Worm (Caenorhabditis elegans) whole organism, young adult: ENCODE measurements around the gene unc-7.

ENCODE experiments used
- B0019.2 ChIP-seq: fragments of 200-800 bp; sonication (Bioruptor generic); conservative IDR thresholded peaks from 2 replicates; pipeline ENCODE4 v1.3.6; 2022; ENCODE audit warnings: missing genetic modification reagents, missing genetic modification characterization, missing compliant biosample characterization
- C06A6.2 ChIP-seq: fragments of 200-800 bp; sonication (Bioruptor generic); conservative IDR thresholded peaks from 2 replicates; pipeline ENCODE4 v1.3.6; 2022; ENCODE audit warnings: missing genetic modification characterization, missing compliant biosample characterization
- F22D6.2 ChIP-seq: sonication (generic microtip); optimal IDR thresholded peaks from 2 replicates; lab custom pipeline; 2016; ENCODE audit warnings: mild to moderate bottlenecking, missing genetic modification characterization, missing compliant biosample characterization
- K11D2.4 ChIP-seq: fragments of 200-800 bp; sonication (Bioruptor generic); IDR thresholded peaks from 2 replicates; pipeline ENCODE4 v1.3.6; 2022; ENCODE audit warnings: missing genetic modification reagents, missing genetic modification characterization, missing compliant biosample characterization
- K12H6.12 ChIP-seq: fragments of 200-800 bp; sonication (Bioruptor generic); optimal IDR thresholded peaks from 2 replicates; lab custom pipeline; 2018; ENCODE audit warnings: mild to moderate bottlenecking, missing genetic modification characterization, missing compliant biosample characterization
- Y53G8AR.9 ChIP-seq: fragments of 200-800 bp; sonication (Bioruptor generic); conservative IDR thresholded peaks from 2 replicates; pipeline ENCODE4 v1.3.6; 2022; ENCODE audit warnings: missing genetic modification reagents, missing genetic modification characterization, missing compliant biosample characterization
- Y67H2A.10 ChIP-seq: fragments of 200-800 bp; sonication (Bioruptor generic); conservative IDR thresholded peaks from 2 replicates; pipeline ENCODE4 v1.3.6; 2022; ENCODE audit warnings: missing genetic modification reagents, missing genetic modification characterization, missing compliant biosample characterization
- Y95B8A.8 ChIP-seq: fragments of 200-800 bp; sonication (Bioruptor generic); IDR thresholded peaks from 2 replicates; pipeline ENCODE4 v1.3.6; 2022; ENCODE audit warnings: missing genetic modification reagents, missing genetic modification characterization, missing compliant biosample characterization
- ZK185.1 ChIP-seq: sonication (generic microtip); optimal IDR thresholded peaks from 2 replicates; lab custom pipeline; 2016; ENCODE audit warnings: mild to moderate bottlenecking, missing genetic modification characterization, missing compliant biosample characterization; ENCODE audit not compliant: poor library complexity, severe bottlenecking
- ama-1 ChIP-seq, 3 experiments: fragments of 150-350 bp in 1 of 3; sonication (generic microtip) in 2 of 3; optimal IDR thresholded peaks; 2 replicates each; lab custom pipeline; 2014 to 2018; ENCODE audit warnings: missing biosample characterization in 2 of 3, missing genetic modification characterization in 2 of 3, missing genetic modification reagents in 2 of 3
- atf-7 ChIP-seq: sonication (generic microtip); optimal IDR thresholded peaks from 2 replicates; lab custom pipeline; 2017; ENCODE audit warnings: mild to moderate bottlenecking, missing genetic modification characterization, missing compliant biosample characterization
- attf-3 ChIP-seq: fragments of 200-800 bp; sonication (Bioruptor generic); conservative IDR thresholded peaks from 2 replicates; pipeline ENCODE4 v1.3.6; 2022; ENCODE audit warnings: missing genetic modification reagents, missing genetic modification characterization, missing compliant biosample characterization
- bed-2 ChIP-seq: fragments of 200-800 bp; sonication (Bioruptor generic); IDR thresholded peaks from 2 replicates; pipeline ENCODE4 v1.3.6; 2022; ENCODE audit warnings: missing genetic modification reagents, missing genetic modification characterization, missing compliant biosample characterization
- cebp-1 ChIP-seq, 2 experiments: fragments of 200-800 bp in 1 of 2; sonication (Bioruptor generic) in 1 of 2; sonication (generic microtip) in 1 of 2; IDR thresholded peaks in 1 of 2; optimal IDR thresholded peaks in 1 of 2; 2 replicates each; pipeline versions ENCODE4 v1.3.6 to Lab custom; 2017 to 2022; ENCODE audit warnings: missing compliant biosample characterization in 2 of 2, missing genetic modification characterization in 2 of 2, mild to moderate bottlenecking in 1 of 2, missing genetic modification reagents in 1 of 2, moderate library complexity in 1 of 2
- cebp-2 ChIP-seq: fragments of 200-800 bp; sonication (Bioruptor generic); IDR thresholded peaks from 2 replicates; pipeline ENCODE4 v1.3.6; 2022; ENCODE audit warnings: missing genetic modification characterization, missing compliant biosample characterization
- ceh-27 ChIP-seq: fragments of 200-800 bp; sonication (Bioruptor generic); optimal IDR thresholded peaks from 2 replicates; lab custom pipeline; 2018; ENCODE audit warnings: mild to moderate bottlenecking, missing genetic modification characterization, moderate library complexity, missing compliant biosample characterization
- ceh-40 ChIP-seq: fragments of 200-800 bp; sonication (Bioruptor generic); IDR thresholded peaks from 2 replicates; pipeline ENCODE4 v1.3.6; 2022; ENCODE audit warnings: missing genetic modification characterization, missing compliant biosample characterization
- ceh-58 ChIP-seq: fragments of 200-800 bp; sonication (Bioruptor generic); IDR thresholded peaks from 2 replicates; pipeline ENCODE4 v1.3.6; 2022; ENCODE audit warnings: missing genetic modification characterization, missing compliant biosample characterization
- ceh-79 ChIP-seq: sonication (generic microtip); optimal IDR thresholded peaks from 2 replicates; lab custom pipeline; 2017; ENCODE audit warnings: mild to moderate bottlenecking, missing genetic modification characterization, missing compliant biosample characterization
- chd-7 ChIP-seq: sonication (generic microtip); optimal IDR thresholded peaks from 2 replicates; lab custom pipeline; 2016; ENCODE audit warnings: mild to moderate bottlenecking, missing genetic modification characterization, moderate library complexity, missing compliant biosample characterization
- die-1 ChIP-seq: sonication (generic microtip); optimal IDR thresholded peaks from 2 replicates; lab custom pipeline; 2016; ENCODE audit warnings: missing genotype, mild to moderate bottlenecking, missing genetic modification characterization, missing compliant biosample characterization
- dox-1 ChIP-seq: fragments of 200-800 bp; sonication (Bioruptor generic); IDR thresholded peaks from 2 replicates; pipeline ENCODE4 v1.3.6; 2022; ENCODE audit warnings: missing genetic modification reagents, missing genetic modification characterization, missing compliant biosample characterization
- dpff-1 ChIP-seq: sonication (generic microtip); optimal IDR thresholded peaks from 2 replicates; lab custom pipeline; 2017; ENCODE audit warnings: mild to moderate bottlenecking, missing genetic modification characterization, missing compliant biosample characterization
- dpl-1 ChIP-seq: fragments of 150-350 bp; optimal IDR thresholded peaks from 2 replicates; lab custom pipeline; 2014; ENCODE audit warnings: missing biosample characterization, missing genetic modification reagents, missing genetic modification characterization
- egl-44 ChIP-seq: fragments of 200-800 bp; sonication (Bioruptor generic); IDR thresholded peaks from 2 replicates; pipeline ENCODE4 v1.3.6; 2022; ENCODE audit warnings: missing genetic modification reagents, missing genetic modification characterization, missing compliant biosample characterization
- ets-4 ChIP-seq: fragments of 200-800 bp; sonication (Bioruptor generic); optimal IDR thresholded peaks from 2 replicates; lab custom pipeline; 2018; ENCODE audit warnings: mild to moderate bottlenecking, missing genetic modification characterization, missing compliant biosample characterization
- fkh-3 ChIP-seq: sonication (generic microtip); optimal IDR thresholded peaks from 2 replicates; lab custom pipeline; 2016; ENCODE audit warnings: mild to moderate bottlenecking, missing genetic modification characterization, missing compliant biosample characterization
- hlh-12 ChIP-seq: sonication (generic microtip); optimal IDR thresholded peaks from 2 replicates; lab custom pipeline; 2016; ENCODE audit warnings: missing genetic modification characterization, missing compliant biosample characterization
- hlh-26 ChIP-seq: fragments of 200-800 bp; sonication (Bioruptor generic); conservative IDR thresholded peaks from 2 replicates; pipeline ENCODE4 v1.3.6; 2022; ENCODE audit warnings: missing genetic modification reagents, missing genetic modification characterization, missing compliant biosample characterization
- hmg-1.2 ChIP-seq: fragments of 200-800 bp; sonication (Bioruptor generic); IDR thresholded peaks from 2 replicates; pipeline ENCODE4 v1.3.6; 2022; ENCODE audit warnings: missing genetic modification reagents, missing genetic modification characterization, missing compliant biosample characterization
- let-607 ChIP-seq, 2 experiments: fragments of 200-800 bp in 1 of 2; sonication (Bioruptor generic) in 1 of 2; sonication (generic microtip) in 1 of 2; optimal IDR thresholded peaks; 2 replicates each; lab custom pipeline; 2016 to 2018; ENCODE audit warnings: mild to moderate bottlenecking in 2 of 2, missing compliant biosample characterization in 2 of 2, missing genetic modification characterization in 2 of 2, moderate library complexity in 2 of 2, missing genotype in 1 of 2
- lin-26 ChIP-seq: fragments of 200-800 bp; sonication (Bioruptor generic); IDR thresholded peaks from 2 replicates; pipeline ENCODE4 v1.3.6; 2022; ENCODE audit warnings: missing genetic modification reagents, missing genetic modification characterization, missing compliant biosample characterization
- lin-35 ChIP-seq, 3 experiments: fragments of 150-350 bp in 2 of 3; sonication (generic microtip) in 1 of 3; optimal IDR thresholded peaks; 2 replicates each; lab custom pipeline; 2014 to 2018; ENCODE audit warnings: missing biosample characterization in 3 of 3, missing genetic modification characterization in 3 of 3, missing genetic modification reagents in 3 of 3
- lin-54 ChIP-seq: fragments of 200-800 bp; sonication (Bioruptor generic); optimal IDR thresholded peaks from 2 replicates; lab custom pipeline; 2018; ENCODE audit warnings: mild to moderate bottlenecking, missing genetic modification characterization, missing compliant biosample characterization
- lsy-27 ChIP-seq: sonication (generic microtip); optimal IDR thresholded peaks from 2 replicates; lab custom pipeline; 2017; ENCODE audit warnings: missing genetic modification characterization, mild to moderate bottlenecking, missing compliant biosample characterization, antibody characterized with exemption, missing genotype, borderline replicate concordance; ENCODE audit not compliant: insufficient read depth
- mcd-1 ChIP-seq: fragments of 200-800 bp; sonication (Bioruptor generic); IDR thresholded peaks from 2 replicates; pipeline ENCODE4 v1.3.6; 2022; ENCODE audit warnings: missing genetic modification reagents, missing genetic modification characterization, missing compliant biosample characterization
- mel-28 ChIP-seq: sonication (generic microtip); optimal IDR thresholded peaks from 2 replicates; lab custom pipeline; 2016; ENCODE audit warnings: borderline replicate concordance, mild to moderate bottlenecking, missing genetic modification characterization, missing compliant biosample characterization
- mes-4 ChIP-seq: sonication (generic microtip); optimal IDR thresholded peaks from 2 replicates; lab custom pipeline; 2016; ENCODE audit warnings: missing genotype, missing genetic modification characterization, missing compliant biosample characterization
- nfya-1 ChIP-seq: sonication (generic microtip); optimal IDR thresholded peaks from 2 replicates; lab custom pipeline; 2017; ENCODE audit warnings: antibody characterized with exemption, missing compliant biosample characterization, missing genetic modification characterization, borderline replicate concordance; ENCODE audit not compliant: insufficient read depth
- nfyb-1 ChIP-seq: fragments of 200-800 bp; sonication (Bioruptor generic); IDR thresholded peaks from 2 replicates; pipeline ENCODE4 v1.3.6; 2022; ENCODE audit warnings: missing genetic modification reagents, missing genetic modification characterization, missing compliant biosample characterization
- nhr-179 ChIP-seq: sonication (generic microtip); optimal IDR thresholded peaks from 2 replicates; lab custom pipeline; 2016; ENCODE audit warnings: mild to moderate bottlenecking, missing genetic modification characterization, missing compliant biosample characterization
- rec-8 ChIP-seq, 2 experiments: sonication (generic microtip); optimal IDR thresholded peaks; 2 replicates each; lab custom pipeline; 2016; ENCODE audit warnings: mild to moderate bottlenecking in 2 of 2, missing genetic modification characterization in 2 of 2, missing genetic modification reagents in 2 of 2, missing genotype in 2 of 2, missing biosample characterization in 1 of 2, missing compliant biosample characterization in 1 of 2, moderate library complexity in 1 of 2
- unc-130 ChIP-seq: sonication (generic microtip); optimal IDR thresholded peaks from 2 replicates; lab custom pipeline; 2016; ENCODE audit warnings: missing genetic modification reagents, missing genetic modification characterization, missing compliant biosample characterization
- xnd-1 ChIP-seq: sonication (generic microtip); optimal IDR thresholded peaks from 2 replicates; lab custom pipeline; 2016; ENCODE audit warnings: missing genotype, missing genetic modification reagents, missing genetic modification characterization, missing compliant biosample characterization
- zfh-2 ChIP-seq: fragments of 200-800 bp; sonication (Bioruptor generic); conservative IDR thresholded peaks from 2 replicates; pipeline ENCODE4 v1.3.6; 2022; ENCODE audit warnings: missing genetic modification reagents, missing genetic modification characterization, missing compliant biosample characterization
- ztf-22 ChIP-seq: fragments of 200-800 bp; sonication (Bioruptor generic); optimal IDR thresholded peaks from 2 replicates; lab custom pipeline; 2018; ENCODE audit warnings: mild to moderate bottlenecking, missing genetic modification characterization, moderate library complexity, missing compliant biosample characterization
- ztf-3 ChIP-seq: fragments of 200-800 bp; sonication (Bioruptor generic); optimal IDR thresholded peaks from 2 replicates; lab custom pipeline; 2018; ENCODE audit warnings: mild to moderate bottlenecking, missing genetic modification characterization, missing compliant biosample characterization

Gene unc-7

ce11 chrX:15181454-15181853, 33.9 kb upstream of the unc-7 start, which contains the start of gene pkhm-2:
Gene pkhm-2 (minus strand): TSS chrX:15181465.
- TF ChIP-seq lin-54 (GFP tag; lab: Kevin White, UChicago) (peak; percentile 86), nfya-1 (no peak), unc-130 (no peak), C06A6.2 (peak; percentile 70; the same call in 1 of the 2 replicates), cebp-2 (GFP tag; lab: Robert Waterston, UW) (0 out of 2 replicates have a peak, but pooled peaks have one; percentile 64), dpl-1 (GFP tag; lab: Kevin White, UChicago) (peak; percentile 33), atf-7 (peak; percentile 68), let-607 (tag; optimal IDR thresholded peaks at IDR 0.05; lab: Kevin White, UChicago) (peak; percentile 60 to 73), attf-3 (0 out of 2 replicates have a peak, but pooled peaks have one; percentile 50), K11D2.4 (GFP tag; lab: Robert Waterston, UW) (peak; percentile 86), Y95B8A.8 (no peak), lin-35 (GFP tag; optimal IDR thresholded peaks at IDR 0.05; lab: Kevin White, UChicago) (peak in 2 of 3 experiments; percentile 5 to 81), ets-4 (GFP tag; lab: Kevin White, UChicago) (peak; percentile 89), hmg-1.2 (GFP tag; lab: Robert Waterston, UW) (peak; percentile 61), hlh-26 (GFP tag; lab: Robert Waterston, UW) (no peak), ztf-22 (GFP tag; lab: Kevin White, UChicago) (peak; percentile 64), hlh-12 (tag; lab: Kevin White, UChicago) (no peak), K12H6.12 (tag; lab: Kevin White, UChicago) (peak; percentile 46), ceh-79 (tag; lab: Kevin White, UChicago) (no peak), rec-8 (tag; optimal IDR thresholded peaks at IDR 0.05; lab: Kevin White, UChicago) (no peak), mes-4 (tag; lab: Kevin White, UChicago) (no peak), fkh-3 (tag; lab: Kevin White, UChicago) (no peak), cebp-1 (GFP tag; IDR thresholded peaks at IDR 0.05; lab: Robert Waterston, UW) (peak; percentile 92), cebp-1 (tag; optimal IDR thresholded peaks at IDR 0.05; lab: Kevin White, UChicago) (peak; percentile 98), ZK185.1 (tag; lab: Kevin White, UChicago) (no peak), dpff-1 (tag; lab: Kevin White, UChicago) (no peak), chd-7 (tag; lab: Kevin White, UChicago) (peak; percentile 75), F22D6.2 (tag; lab: Kevin White, UChicago) (peak; percentile 6), ceh-27 (GFP tag; lab: Kevin White, UChicago) (peak; percentile 88), egl-44 (GFP tag; lab: Robert Waterston, UW) (peak; percentile 79; the same call in 1 of the 2 replicates), lin-26 (GFP tag; lab: Robert Waterston, UW) (peak; percentile 69), dox-1 (GFP tag; lab: Robert Waterston, UW) (peak; percentile 92), mel-28 (tag; lab: Kevin White, UChicago) (no peak), lsy-27 (tag; lab: Kevin White, UChicago) (no peak), B0019.2 (GFP tag; lab: Robert Waterston, UW) (no peak), xnd-1 (tag; lab: Kevin White, UChicago) (no peak), ama-1 (optimal IDR thresholded peaks at IDR 0.05; lab: Kevin White, UChicago) (no peak), ama-1 (GFP tag; optimal IDR thresholded peaks at IDR 0.05; lab: Kevin White, UChicago) (no peak), Y67H2A.10 (no peak), ztf-3 (GFP tag; lab: Kevin White, UChicago) (peak; percentile 17), zfh-2 (GFP tag; lab: Robert Waterston, UW) (peak; percentile 97), ceh-40 (GFP tag; lab: Robert Waterston, UW) (no peak), nfyb-1 (peak; percentile 86), bed-2 (GFP tag; lab: Robert Waterston, UW) (0 out of 2 replicates have a peak, but pooled peaks have one; percentile 15), ceh-58 (GFP tag; lab: Robert Waterston, UW) (no peak), Y53G8AR.9 (GFP tag; lab: Robert Waterston, UW) (peak; percentile 80), mcd-1 (GFP tag; lab: Robert Waterston, UW) (peak; percentile 83), die-1 (no peak), nhr-179 (tag; lab: Kevin White, UChicago) (no peak)
